Fruit fly (Drosophila melanogaster) Kc167 (cell line): ENCODE measurements around the gene P5cr.

Experiments used
- Myc ChIP-seq: fragments of >200 bp; optimal IDR thresholded peaks from 2 replicates; lab custom pipeline; 2017; ENCODE audit warnings: missing external identifiers
- Sin3A ChIP-seq: fragments of >200 bp; optimal IDR thresholded peaks from 2 replicates; lab custom pipeline; 2018; ENCODE audit warnings: missing external identifiers
- h ChIP-seq: fragments of >200 bp; optimal IDR thresholded peaks from 3 replicates; lab custom pipeline; 2018; ENCODE audit warnings: missing external identifiers
- insv ChIP-seq: fragments of >200 bp; optimal IDR thresholded peaks from 3 replicates; lab custom pipeline; 2018; ENCODE audit warnings: missing external identifiers
- psq ChIP-seq: fragments of >200 bp; optimal IDR thresholded peaks from 2 replicates; lab custom pipeline; 2017; ENCODE audit warnings: missing external identifiers
- ttk ChIP-seq: sonication (Bioruptor generic); optimal IDR thresholded peaks from 2 replicates; lab custom pipeline; 2017; ENCODE audit warnings: missing external identifiers

Gene P5cr

DNA sequence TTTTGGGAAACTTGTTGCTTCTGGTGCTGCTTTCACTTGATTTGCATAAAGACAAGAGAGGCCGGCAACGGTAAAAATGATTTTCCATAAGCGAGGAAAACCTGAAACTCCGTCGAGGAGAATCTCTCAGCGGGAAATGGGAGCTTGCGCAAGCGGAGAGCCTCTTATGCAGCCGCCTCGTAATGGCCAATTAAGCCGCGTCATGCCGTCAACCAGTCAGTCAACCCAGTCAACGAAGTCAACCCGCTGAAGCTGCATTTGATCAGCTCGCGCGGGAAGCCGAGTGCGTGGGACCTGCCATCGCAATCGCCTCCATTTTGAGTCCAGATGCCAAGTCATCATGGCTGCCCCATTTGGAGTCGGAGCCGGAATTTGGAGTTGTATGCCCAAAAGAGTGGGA, 35.6 kb upstream of the P5cr start:
- TF ChIP-seq Sin3A (lab: Kevin White, UChicago) (no peak), h (lab: Kevin White, UChicago) (no peak), ttk (lab: Kevin White, UChicago) (no peak), psq (lab: Kevin White, UChicago) (no peak), Myc (no peak), insv (no peak)

- TF ChIP-seq Sin3A (lab: Kevin White, UChicago) (no peak), h (lab: Kevin White, UChicago) (no peak), insv (no peak), Myc (no peak), ttk (lab: Kevin White, UChicago) (no peak), psq (lab: Kevin White, UChicago) (no peak)
Measured at dm6 chr3R:18995556-18996272, 33.0 kb upstream of the P5cr start.

DNA sequence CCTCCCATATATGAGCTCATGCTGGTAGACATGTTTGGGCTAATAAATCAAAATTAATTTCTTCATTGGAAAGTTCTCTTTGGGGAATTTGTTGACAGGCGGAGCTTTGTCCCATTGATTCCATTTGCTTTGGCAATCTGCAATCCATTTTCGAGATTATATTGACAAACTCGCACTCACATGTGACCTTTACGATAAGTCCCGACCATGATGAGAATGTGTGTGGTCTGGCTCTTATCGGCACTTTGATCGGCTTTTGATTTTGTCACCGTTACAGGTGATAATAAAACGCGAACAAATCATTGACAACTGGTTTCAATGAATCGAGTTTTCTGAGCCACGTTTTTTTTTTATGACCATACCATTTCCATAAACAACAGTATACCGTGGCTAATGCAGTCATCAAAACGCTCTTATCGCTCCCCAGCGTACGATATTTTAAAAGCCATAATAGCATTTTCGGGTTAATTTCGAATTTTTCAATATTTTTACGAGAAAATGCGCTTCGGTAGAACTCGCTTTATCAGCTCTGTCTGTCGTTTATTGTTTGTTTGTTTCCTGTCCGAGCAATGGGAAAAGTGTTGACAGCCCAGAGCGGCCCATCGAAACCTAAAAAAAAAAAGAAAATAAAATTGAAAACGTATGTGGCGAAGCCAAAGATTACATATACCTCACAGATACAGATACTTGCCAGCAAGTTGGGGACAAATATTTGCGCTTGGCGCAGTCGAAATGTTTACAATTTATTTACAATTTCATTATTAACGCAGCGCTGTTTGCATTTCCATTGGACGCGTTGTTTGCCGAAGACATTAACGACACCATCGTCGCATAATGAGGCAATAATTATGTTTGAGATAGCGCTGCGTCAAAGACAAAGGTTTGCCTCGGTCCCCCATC, 31.1 kb upstream of the P5cr start:
- TF ChIP-seq Sin3A (lab: Kevin White, UChicago): no peak
- TF ChIP-seq Myc: no peak
- TF ChIP-seq ttk (lab: Kevin White, UChicago): no peak
- no peak for TF ChIP-seq psq (lab: Kevin White, UChicago)
- TF ChIP-seq insv: no peak
- no peak for TF ChIP-seq h (lab: Kevin White, UChicago)

dm6 chr3R:18998370-18998769, 30.4 kb upstream of the P5cr start:
- TF ChIP-seq ttk (lab: Kevin White, UChicago): no peak
- no peak for TF ChIP-seq psq (lab: Kevin White, UChicago)
- no peak for TF ChIP-seq insv
- no peak for TF ChIP-seq h (lab: Kevin White, UChicago)
- TF ChIP-seq Sin3A (lab: Kevin White, UChicago): no peak
- TF ChIP-seq Myc: no peak

dm6 chr3R:18999906-19000451, 28.8 kb upstream of the P5cr start:
- TF ChIP-seq h (lab: Kevin White, UChicago) (no peak), Sin3A (lab: Kevin White, UChicago) (no peak), insv (no peak), psq (lab: Kevin White, UChicago) (no peak), Myc (no peak), ttk (lab: Kevin White, UChicago) (no peak)

- TF ChIP-seq Myc (no peak), insv (no peak), Sin3A (lab: Kevin White, UChicago) (no peak), psq (lab: Kevin White, UChicago) (no peak), h (lab: Kevin White, UChicago) (no peak), ttk (lab: Kevin White, UChicago) (no peak)
Measured at dm6 chr3R:19001701-19002100, 27.0 kb upstream of the P5cr start.

dm6 chr3R:19010923-19011322, 17.8 kb upstream of the P5cr start:
- no peak for TF ChIP-seq psq (lab: Kevin White, UChicago)
- TF ChIP-seq insv: no peak
- no peak for TF ChIP-seq Sin3A (lab: Kevin White, UChicago)
- TF ChIP-seq ttk (lab: Kevin White, UChicago): no peak
- no peak for TF ChIP-seq h (lab: Kevin White, UChicago)
- no peak for TF ChIP-seq Myc

dm6 chr3R:19011885-19012284, 16.8 kb upstream of the P5cr start:
- no peak for TF ChIP-seq Myc
- no peak for TF ChIP-seq ttk (lab: Kevin White, UChicago)
- TF ChIP-seq h (lab: Kevin White, UChicago): no peak
- no peak for TF ChIP-seq psq (lab: Kevin White, UChicago)
- TF ChIP-seq Sin3A (lab: Kevin White, UChicago): no peak
- TF ChIP-seq insv: no peak

DNA sequence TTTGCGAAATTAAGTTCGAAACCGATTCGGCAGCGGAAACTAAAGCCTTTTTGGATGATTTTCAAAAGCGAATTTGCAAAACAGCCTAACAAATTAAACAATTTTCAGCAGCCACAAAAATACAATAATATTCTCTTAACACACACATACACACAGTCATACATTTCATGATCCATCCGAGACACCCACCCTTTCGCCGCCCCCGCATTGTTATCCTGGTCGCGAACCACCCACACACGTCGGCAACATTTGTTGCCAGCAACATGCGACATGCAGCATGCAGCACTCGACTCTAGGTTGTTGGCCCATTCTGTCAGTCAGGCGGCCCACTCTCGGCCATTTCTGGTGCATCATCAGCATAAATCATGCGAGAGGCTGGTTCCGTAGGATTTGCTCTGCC, 14.7 kb upstream of the P5cr start:
- TF ChIP-seq h (lab: Kevin White, UChicago) (no peak), ttk (lab: Kevin White, UChicago) (no peak), Myc (no peak), insv (no peak), psq (lab: Kevin White, UChicago) (no peak), Sin3A (lab: Kevin White, UChicago) (no peak)

DNA sequence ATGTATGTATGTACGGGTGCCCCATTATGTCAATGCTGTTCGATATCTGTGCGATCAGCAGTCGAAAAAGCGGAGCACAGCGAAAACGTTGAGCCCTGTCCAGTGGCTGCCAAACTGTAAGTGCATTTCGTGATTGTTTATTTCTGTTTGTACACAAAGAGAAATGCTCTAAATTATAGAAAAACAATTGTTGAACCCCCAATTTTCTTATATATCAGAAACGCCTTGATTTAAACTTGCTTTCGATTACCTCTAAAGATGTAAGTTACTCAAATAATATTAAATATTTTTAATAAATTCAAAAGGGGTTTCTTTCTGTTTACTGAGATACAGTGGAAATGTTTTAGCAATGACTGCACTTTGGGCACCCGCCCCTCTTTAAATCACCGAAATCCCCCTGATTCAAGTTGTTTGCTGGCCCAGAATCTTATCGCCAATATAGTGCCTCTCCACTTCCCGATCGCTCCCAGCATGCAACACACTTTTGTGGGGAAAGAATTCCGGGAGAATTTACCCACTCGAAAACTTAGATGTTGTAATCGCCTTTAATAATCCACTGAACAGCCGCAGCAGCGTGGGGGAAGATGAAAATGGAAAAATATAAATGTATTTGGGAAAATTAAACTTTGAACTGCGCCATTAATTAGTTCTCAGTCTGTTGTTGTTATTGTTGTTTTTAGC, 13.8 kb upstream of the P5cr start:
- no peak for TF ChIP-seq psq (lab: Kevin White, UChicago)
- TF ChIP-seq ttk (lab: Kevin White, UChicago): no peak
- TF ChIP-seq Myc: no peak
- TF ChIP-seq Sin3A (lab: Kevin White, UChicago): no peak
- no peak for TF ChIP-seq insv
- no peak for TF ChIP-seq h (lab: Kevin White, UChicago)

DNA sequence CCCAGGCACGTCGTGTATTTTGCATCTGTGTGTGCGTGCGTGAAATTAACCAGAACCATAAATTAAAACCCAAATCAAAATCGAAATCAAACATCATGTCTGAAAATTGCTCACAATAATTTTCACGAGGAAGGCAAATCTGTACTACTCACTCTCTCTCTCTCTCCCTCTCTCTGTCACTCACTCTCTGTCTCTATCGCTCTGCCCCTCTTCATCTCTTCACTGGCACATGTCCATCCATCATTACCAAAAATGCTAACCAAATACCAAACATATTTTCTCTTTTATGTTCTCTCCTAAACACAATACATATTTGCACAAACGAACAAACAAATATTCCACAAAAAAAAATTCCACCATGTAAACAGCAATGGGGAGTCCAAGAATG, 13.3 kb upstream of the P5cr start:
- TF ChIP-seq ttk (lab: Kevin White, UChicago) (no peak), insv (no peak), psq (lab: Kevin White, UChicago) (no peak), Myc (no peak), Sin3A (lab: Kevin White, UChicago) (no peak), h (lab: Kevin White, UChicago) (no peak)
